Worm (Caenorhabditis elegans) whole organism, dauer: ENCODE results near the gene C45G9.6.

Experiments used
- unc-62 ChIP-seq: sonication (generic microtip); optimal IDR thresholded peaks from 2 replicates; lab custom pipeline; 2017; ENCODE audit warnings: missing biosample characterization, missing genetic modification reagents, missing genetic modification characterization

The C45G9.6 gene

ce11 chrIII:5068675-5069233, 32.5 kb downstream of the C45G9.6 start, which contains the start of the genes C45G9.11 and C45G9.2:
C45G9.11 (minus strand) TSS chrIII:5068725.
C45G9.2 (plus strand) TSS chrIII:5069066.
- TF ChIP-seq unc-62 = no peak

- no peak for TF ChIP-seq unc-62
Measured at ce11 chrIII:5071509-5071908, 35.3 kb downstream of the C45G9.6 start, which contains the start of gene C45G9.12. C45G9.12 (minus strand) TSS chrIII:5071609.

DNA sequence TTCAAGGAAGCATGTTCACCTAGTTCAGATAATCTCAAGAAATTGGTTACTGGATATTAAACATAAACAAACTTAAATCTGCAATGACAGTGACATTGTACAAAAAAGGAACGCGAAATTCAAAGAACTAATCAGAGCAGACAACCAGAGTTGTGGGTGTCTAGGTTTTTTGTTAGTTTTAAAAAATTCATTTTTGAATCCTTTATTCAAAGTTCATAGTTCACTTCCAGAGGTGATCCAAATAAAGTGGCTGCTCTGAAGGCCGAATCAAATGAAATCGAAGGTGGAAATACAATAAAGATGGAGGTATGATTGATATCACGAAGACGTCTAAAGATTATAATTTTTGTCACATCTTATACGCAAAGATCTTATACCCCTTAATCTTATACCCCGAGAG, 38.1 kb downstream of the C45G9.6 start, which contains the start of gene ttbk-6:
TSS of gene ttbk-6 (plus strand) at position 301 of the 400 bp plus-strand sequence.
- no peak for TF ChIP-seq unc-62

DNA sequence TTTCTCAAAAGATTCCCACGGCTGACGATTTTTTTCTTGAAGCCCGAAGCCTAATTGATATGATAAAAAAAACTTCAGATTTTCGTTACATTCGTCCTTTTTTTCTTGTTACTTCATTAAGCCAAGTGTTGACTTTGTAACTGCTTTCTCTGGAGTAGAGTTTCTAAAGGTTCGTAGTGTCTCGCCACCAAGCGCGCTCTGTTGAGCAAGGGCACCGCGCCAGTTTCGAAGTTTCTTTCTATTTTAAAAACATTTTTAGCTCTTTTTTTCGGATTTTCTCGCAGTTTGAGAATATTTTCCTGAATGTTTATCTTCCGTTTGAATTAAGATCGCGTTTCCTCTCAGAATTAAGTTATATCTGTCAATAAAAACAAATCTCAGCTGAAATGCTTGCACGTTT, 40.3 kb downstream of the C45G9.6 start:
- no peak for TF ChIP-seq unc-62

ce11 chrIII:5077150-5077814, 41.0 kb downstream of the C45G9.6 start, which contains the start of gene alh-1:
alh-1 (plus strand) TSS chrIII:5077764.
- no peak for TF ChIP-seq unc-62

DNA sequence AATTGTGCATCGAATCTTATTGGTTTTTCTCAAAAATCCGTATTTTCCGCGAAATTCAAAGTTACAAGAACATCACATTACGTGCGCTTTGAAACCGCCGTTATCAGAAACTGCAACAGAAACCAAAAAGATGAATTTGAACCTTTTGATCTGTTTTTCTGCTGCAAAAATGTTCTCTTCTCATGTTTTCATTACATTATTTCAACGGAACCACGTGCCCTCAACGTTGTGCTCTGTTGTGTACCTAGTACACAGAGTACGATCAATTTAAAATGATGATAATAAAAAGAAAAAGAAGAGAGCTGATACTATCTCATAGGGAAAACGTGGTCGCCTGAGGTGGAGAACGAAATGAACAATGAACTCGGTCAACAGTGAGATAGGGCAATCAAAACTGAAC, 41.8 kb downstream of the C45G9.6 start:
- no peak for TF ChIP-seq unc-62

- no peak for TF ChIP-seq unc-62
Measured at ce11 chrIII:5080700-5081572, 44.7 kb downstream of the C45G9.6 start.

DNA sequence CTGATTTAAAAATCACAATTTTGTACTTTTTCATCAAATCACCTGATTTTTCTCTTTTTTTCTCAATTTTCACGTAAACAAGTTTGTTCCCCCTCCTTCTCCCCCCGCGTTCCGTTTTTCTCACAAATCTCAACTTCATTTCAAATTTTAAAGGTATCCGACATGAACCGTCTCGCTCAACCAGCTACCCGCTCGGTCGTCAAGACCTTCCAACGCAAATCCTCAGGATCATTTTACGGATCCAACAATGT, 45.2 kb downstream of the C45G9.6 start, which contains the start of gene cox-6A:
TSS of gene cox-6A (plus strand) at position 152 of the 251 bp plus-strand sequence.
- no peak for TF ChIP-seq unc-62

DNA sequence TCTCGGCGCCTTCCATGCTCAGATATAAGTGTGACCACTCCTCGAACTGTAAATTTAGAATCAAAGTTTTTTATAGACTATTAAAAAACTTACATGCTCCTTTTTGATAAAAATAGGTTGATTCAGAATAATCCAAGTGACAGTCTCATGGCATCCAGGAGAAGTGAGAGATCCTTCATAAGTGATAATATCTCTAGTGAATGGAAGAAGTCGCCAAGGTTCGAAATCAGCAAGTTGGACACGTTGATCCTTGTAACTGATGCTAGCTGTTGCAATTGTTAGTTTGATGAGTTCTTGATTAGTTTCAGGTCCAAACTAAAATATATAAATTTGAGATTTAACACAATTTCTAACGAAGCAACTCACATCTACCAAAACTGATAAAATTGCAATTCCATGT, 47.0 kb downstream of the C45G9.6 start:
- no peak for TF ChIP-seq unc-62

- no peak for TF ChIP-seq unc-62
Measured at ce11 chrIII:5085529-5085928, 49.3 kb downstream of the C45G9.6 start, which contains the start of gene cah-1. cah-1 (minus strand) TSS chrIII:5085629.

DNA sequence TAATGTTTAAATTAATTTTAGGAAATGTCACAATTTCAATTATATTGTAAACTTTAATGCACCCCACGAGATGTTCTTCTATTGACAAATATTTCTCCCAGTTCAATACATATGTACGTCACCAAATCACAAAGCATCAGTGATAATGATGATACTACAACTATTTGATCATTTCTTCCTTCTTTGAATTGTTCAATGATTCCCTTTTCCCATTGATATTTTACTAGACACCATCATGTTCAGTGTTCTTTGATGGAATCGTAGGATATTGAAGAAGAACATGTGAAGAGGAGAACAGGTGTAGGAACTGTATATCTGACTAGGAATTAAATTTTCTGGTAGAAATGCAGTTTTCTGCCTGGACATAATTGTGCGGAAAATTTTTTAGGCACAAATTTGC, 53.2 kb downstream of the C45G9.6 start:
- no peak for TF ChIP-seq unc-62
